Worm (Caenorhabditis elegans): ENCODE data around the gene F58B4.6.

F58B4.6 gene

DNA sequence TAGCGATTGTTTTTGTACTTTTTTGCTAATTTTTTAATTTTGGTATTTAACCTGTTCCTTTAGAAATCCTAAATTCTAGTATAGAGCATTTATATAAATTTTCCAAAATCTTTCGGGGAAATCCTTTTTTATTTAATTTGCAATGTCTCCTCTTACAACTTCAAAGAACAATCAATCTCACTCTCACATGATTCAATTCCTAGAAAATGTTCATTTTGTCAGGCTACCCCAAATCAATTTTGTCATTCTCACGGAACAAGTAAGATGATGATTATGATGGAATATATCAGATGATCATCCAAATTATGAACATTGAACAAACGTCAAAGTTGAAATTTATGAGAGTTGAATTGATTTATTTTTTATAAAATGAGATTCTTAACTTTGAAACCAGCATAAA lies 12.5 kb downstream of the F58B4.6 start (continued):
- TF ChIP-seq athp-1 (tag; optimal IDR thresholded peaks at IDR 0.05) (no peak), ama-1 (optimal IDR thresholded peaks at IDR 0.05) (peak; percentile 37), ama-1 (GFP tag; optimal IDR thresholded peaks at IDR 0.05) (peak in 1 of 2 experiments; percentile 10), lsl-1 (GFP tag; optimal IDR thresholded peaks at IDR 0.05) (no peak)

DNA sequence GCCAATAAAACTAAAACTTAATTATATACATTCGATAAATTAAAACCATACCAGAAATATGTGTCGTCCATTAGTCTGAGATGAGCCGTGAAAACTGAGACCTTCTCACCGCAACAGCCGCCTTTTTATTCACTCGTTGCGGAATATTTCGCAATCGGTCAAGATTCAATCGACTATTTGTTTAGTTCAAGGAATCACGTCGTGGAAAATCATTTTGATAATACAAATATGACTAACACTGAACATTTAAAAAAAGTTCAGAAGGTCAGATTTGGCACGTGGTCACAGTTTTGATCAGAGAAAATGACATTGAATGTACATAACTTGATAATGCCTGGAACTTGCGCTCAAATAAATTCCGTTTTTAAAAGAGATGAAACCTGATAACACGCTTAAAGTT lies 13.9 kb downstream of the F58B4.6 start, which contains the start of gene F17C11.11:
F17C11.11 (minus strand) TSS at position 79 of the 400 bp plus-strand sequence.
- TF ChIP-seq nhr-90 (tag; optimal IDR thresholded peaks at IDR 0.05) (no peak), chd-7 (tag; optimal IDR thresholded peaks at IDR 0.05) (peak; percentile 20), tbx-9 (tag; optimal IDR thresholded peaks at IDR 0.05; ENCODE audit: borderline replicate concordance) (no peak), egl-44 (GFP tag; IDR thresholded peaks at IDR 0.05) (no peak), madf-3 (GFP tag; IDR thresholded peaks at IDR 0.05) (no peak), nhr-80 (tag; optimal IDR thresholded peaks at IDR 0.05) (peak; percentile 80), rpc-1 (optimal IDR thresholded peaks at IDR 0.05) (no peak), rpc-1 (tag; optimal IDR thresholded peaks at IDR 0.05) (no peak), K11D2.4 (GFP tag; IDR thresholded peaks at IDR 0.05) (no peak), ztf-3 (GFP tag; optimal IDR thresholded peaks at IDR 0.05) (no peak), cebp-1 (GFP tag; IDR thresholded peaks at IDR 0.05) (peak; percentile 95), cebp-1 (tag; optimal IDR thresholded peaks at IDR 0.05) (peak; percentile 99), let-607 (tag; optimal IDR thresholded peaks at IDR 0.05) (no peak), B0336.3 (GFP tag; IDR thresholded peaks at IDR 0.05) (0 out of 2 replicates have a peak, but pooled peaks have one; percentile 19), ZK185.1 (tag; optimal IDR thresholded peaks at IDR 0.05; ENCODE audit: poor library complexity, severe bottlenecking) (peak; percentile 22)

- no peak for TF ChIP-seq chd-7 (tag; optimal IDR thresholded peaks at IDR 0.05)
- no peak for TF ChIP-seq ets-4 (GFP tag; optimal IDR thresholded peaks at IDR 0.05)
- no peak for TF ChIP-seq ccch-3 (GFP tag; optimal IDR thresholded peaks at IDR 0.05)
- TF ChIP-seq dpl-1 (GFP tag; optimal IDR thresholded peaks at IDR 0.05): no peak
Observed at ce11 chrV:10939990-10940570, 15.2 kb downstream of the F58B4.6 start.

ce11 chrV:10940571-10940991 lies 15.8 kb downstream of the F58B4.6 start:
- TF ChIP-seq lin-26 (GFP tag; IDR thresholded peaks at IDR 0.05) (no peak), hlh-26 (GFP tag; conservative IDR thresholded peaks at IDR 0.05) (no peak), F57A8.1 (GFP tag; optimal IDR thresholded peaks at IDR 0.05) (no peak), nfya-2 (GFP tag; IDR thresholded peaks at IDR 0.05) (no peak), tbx-9 (tag; optimal IDR thresholded peaks at IDR 0.05; ENCODE audit: borderline replicate concordance) (no peak), ceh-79 (tag; optimal IDR thresholded peaks at IDR 0.05) (no peak), T26A5.8 (tag; optimal IDR thresholded peaks at IDR 0.05) (no peak), ztf-18 (tag; optimal IDR thresholded peaks at IDR 0.05) (no peak), F57C9.4 (tag; optimal IDR thresholded peaks at IDR 0.05) (no peak), snpc-4 (GFP tag; optimal IDR thresholded peaks at IDR 0.05) (no peak), snpc-4 (tag; optimal IDR thresholded peaks at IDR 0.05) (peak in 2 of 4 experiments; percentile 31 to 51), T07F8.4 (tag; optimal IDR thresholded peaks at IDR 0.05) (no peak), ceh-91 (GFP tag; IDR thresholded peaks at IDR 0.05) (no peak), egl-18 (GFP tag; IDR thresholded peaks at IDR 0.05) (no peak), ZK185.1 (tag; optimal IDR thresholded peaks at IDR 0.05; ENCODE audit: poor library complexity, severe bottlenecking) (peak; percentile 52), akir-1 (GFP tag; optimal IDR thresholded peaks at IDR 0.05) (no peak), bed-2 (GFP tag; IDR thresholded peaks at IDR 0.05) (no peak), Y79H2A.3 (GFP tag; conservative IDR thresholded peaks at IDR 0.05) (no peak), Y53F4B.3 (GFP tag; IDR thresholded peaks at IDR 0.05) (no peak), lin-54 (GFP tag; optimal IDR thresholded peaks at IDR 0.05) (no peak), B0261.1 (tag; optimal IDR thresholded peaks at IDR 0.05) (no peak), egl-44 (GFP tag; IDR thresholded peaks at IDR 0.05) (peak; percentile 71), lsy-27 (tag; optimal IDR thresholded peaks at IDR 0.05; ENCODE audit: borderline replicate concordance, insufficient read depth) (no peak), mcd-1 (GFP tag; IDR thresholded peaks at IDR 0.05) (peak; percentile 8; the same call in 1 of the 2 replicates), repo-1 (tag; optimal IDR thresholded peaks at IDR 0.05) (no peak), lin-35 (GFP tag; optimal IDR thresholded peaks at IDR 0.05) (no peak)

Data from whole organism, young adult.